Worm (Caenorhabditis elegans) whole organism, L3 larva: Measurements from ENCODE around the gene decr-1.1.

Experiments used
- egl-5 ChIP-seq: fragments of 150-350 bp; optimal IDR thresholded peaks from 2 replicates; lab custom pipeline; 2017; ENCODE audit warnings: missing biosample characterization, missing genetic modification reagents, missing genetic modification characterization, inconsistent platforms
- lin-39 ChIP-seq: fragments of 150-350 bp; optimal IDR thresholded peaks from 2 replicates; lab custom pipeline; 2018; ENCODE audit warnings: missing biosample characterization, missing genetic modification reagents, missing genetic modification characterization
- snpc-4 ChIP-seq: fragments of 150-350 bp; optimal IDR thresholded peaks from 2 replicates; lab custom pipeline; 2014; ENCODE audit warnings: missing biosample characterization, missing genetic modification characterization

- TF ChIP-seq snpc-4 (tag; lab: Kevin White, UChicago) (no peak), egl-5 (tag; lab: Kevin White, UChicago) (no peak), lin-39 (tag; lab: Kevin White, UChicago) (no peak)
Observed at ce11 chrV:13803902-13804301, 21.7 kb downstream of the decr-1.1 start, which contains the start of gene swan-2.
